Fruit fly (Drosophila melanogaster) whole organism, adult: ENCODE measurements around the gene Cnep1r2.

Source experiments
- CG11617 ChIP-seq: fragments of 200-800 bp; sonication (Bioruptor generic); optimal IDR thresholded peaks from 2 replicates; lab custom pipeline; 2017; ENCODE audit warnings: mild to moderate bottlenecking, missing biosample characterization, missing genetic modification reagents, missing genetic modification characterization
- CG12768 ChIP-seq: fragments of 200-800 bp; sonication (Bioruptor generic); optimal IDR thresholded peaks from 2 replicates; lab custom pipeline; 2017; ENCODE audit warnings: missing biosample characterization, missing genetic modification characterization, mild to moderate bottlenecking, moderate library complexity, missing genetic modification reagents
- CG14711 ChIP-seq: fragments of 200-800 bp; sonication (Bioruptor generic); optimal IDR thresholded peaks from 2 replicates; lab custom pipeline; 2018; ENCODE audit warnings: missing biosample characterization, mild to moderate bottlenecking, missing genetic modification characterization, moderate library complexity
- CG1620 ChIP-seq: fragments of 200-800 bp; sonication (Bioruptor generic); optimal IDR thresholded peaks from 2 replicates; lab custom pipeline; 2016; ENCODE audit warnings: missing biosample characterization, missing genetic modification characterization
- CG33017 ChIP-seq: fragments of 200-800 bp; sonication (Bioruptor generic); optimal IDR thresholded peaks from 2 replicates; lab custom pipeline; 2018; ENCODE audit warnings: missing biosample characterization, mild to moderate bottlenecking, missing genetic modification characterization, moderate library complexity
- CG5204 ChIP-seq: fragments of 200-800 bp; sonication (Bioruptor generic); optimal IDR thresholded peaks from 2 replicates; lab custom pipeline; 2016; ENCODE audit warnings: missing biosample characterization, missing genetic modification characterization
- CG7045 ChIP-seq: fragments of 200-800 bp; sonication (Bioruptor generic); optimal IDR thresholded peaks from 2 replicates; lab custom pipeline; 2017; ENCODE audit warnings: missing biosample characterization, mild to moderate bottlenecking, missing genetic modification characterization
- CG7101 ChIP-seq: fragments of 200-800 bp; sonication (Bioruptor generic); optimal IDR thresholded peaks from 2 replicates; lab custom pipeline; 2018; ENCODE audit warnings: missing biosample characterization, mild to moderate bottlenecking, missing genetic modification characterization, moderate library complexity
- Clk ChIP-seq: fragments of 200-800 bp; sonication (Bioruptor generic); optimal IDR thresholded peaks from 2 replicates; lab custom pipeline; 2017; ENCODE audit warnings: missing biosample characterization, missing genetic modification characterization
- Crg-1 ChIP-seq: fragments of 200-800 bp; sonication (Bioruptor generic); optimal IDR thresholded peaks from 2 replicates; lab custom pipeline; 2016; ENCODE audit warnings: missing biosample characterization, missing genetic modification characterization
- Hr96 ChIP-seq: fragments of 200-800 bp; sonication (Bioruptor generic); optimal IDR thresholded peaks from 2 replicates; lab custom pipeline; 2016; ENCODE audit warnings: missing biosample characterization, missing genetic modification characterization
- Mnt ChIP-seq: fragments of 200-800 bp; sonication (Bioruptor generic); optimal IDR thresholded peaks from 2 replicates; lab custom pipeline; 2016; ENCODE audit warnings: missing biosample characterization, mild to moderate bottlenecking, missing genetic modification characterization
- bab1 ChIP-seq: fragments of 200-800 bp; sonication (Bioruptor generic); optimal IDR thresholded peaks from 3 replicates; lab custom pipeline; 2019; ENCODE audit warnings: missing biosample characterization, mild to moderate bottlenecking, missing genetic modification characterization, moderate library complexity
- cic ChIP-seq: fragments of 200-800 bp; sonication (Bioruptor generic); optimal IDR thresholded peaks from 2 replicates; lab custom pipeline; 2017; ENCODE audit warnings: missing biosample characterization, mild to moderate bottlenecking, missing genetic modification characterization, moderate library complexity
- cnc ChIP-seq, 2 experiments: fragments of >200 bp; optimal IDR thresholded peaks; 2 replicates each; lab custom pipeline; 2017
- kay ChIP-seq: fragments of 200-800 bp; sonication (Bioruptor generic); peaks from one replicate; lab custom pipeline; 2016; ENCODE audit warnings: missing biosample characterization, missing genetic modification characterization, borderline replicate concordance
- ovo ChIP-seq: fragments of 200-800 bp; sonication (Bioruptor generic); optimal IDR thresholded peaks from 2 replicates; lab custom pipeline; 2016; ENCODE audit warnings: missing biosample characterization, missing genetic modification characterization
- pad ChIP-seq: fragments of 200-800 bp; sonication (Bioruptor generic); optimal IDR thresholded peaks from 3 replicates; lab custom pipeline; 2017; ENCODE audit warnings: missing biosample characterization, missing genetic modification characterization, mild to moderate bottlenecking, moderate library complexity, missing genetic modification reagents
- tj ChIP-seq: fragments of 200-800 bp; sonication (Bioruptor generic); optimal IDR thresholded peaks from 3 replicates; lab custom pipeline; 2017; ENCODE audit warnings: missing biosample characterization, mild to moderate bottlenecking, missing genetic modification characterization, moderate library complexity
- toe ChIP-seq: fragments of 200-800 bp; sonication (Bioruptor generic); optimal IDR thresholded peaks from 2 replicates; lab custom pipeline; 2016; ENCODE audit warnings: missing biosample characterization, missing genetic modification characterization

The Cnep1r2 gene

dm6 chr3L:10659524-10659923 is 21.6 kb downstream of the Cnep1r2 start:
- no peak for TF ChIP-seq kay (GFP tag; lab: Kevin White, UChicago)
- no peak for TF ChIP-seq tj (GFP tag; lab: Kevin White, UChicago)
- no peak for TF ChIP-seq CG33017 (tag; lab: Kevin White, UChicago)
- no peak for TF ChIP-seq CG12768
- TF ChIP-seq Crg-1 (GFP tag; lab: Kevin White, UChicago) = no peak
- no peak for TF ChIP-seq CG5204 (GFP tag; lab: Kevin White, UChicago)

- TF ChIP-seq CG12768 (no peak), CG7101 (tag; lab: Kevin White, UChicago) (no peak), kay (GFP tag; lab: Kevin White, UChicago) (peak; percentile 92), bab1 (GFP tag; lab: Kevin White, UChicago) (no peak)
These were observed 22.2 kb downstream of the Cnep1r2 start for dm6 chr3L:10659993-10660743.

- TF ChIP-seq CG5204 (GFP tag; lab: Kevin White, UChicago) = no peak
- TF ChIP-seq kay (GFP tag; lab: Kevin White, UChicago) = no peak
- TF ChIP-seq tj (GFP tag; lab: Kevin White, UChicago) = peak; percentile 81
- TF ChIP-seq Crg-1 (GFP tag; lab: Kevin White, UChicago) = peak; percentile 13
- no peak for TF ChIP-seq CG33017 (tag; lab: Kevin White, UChicago)
- TF ChIP-seq CG12768 = peak; percentile 32
- peak; percentile 55 for TF ChIP-seq bab1 (GFP tag; lab: Kevin White, UChicago)
- peak; percentile 31 for TF ChIP-seq cic (GFP tag; lab: Kevin White, UChicago)
- TF ChIP-seq Hr96 (GFP tag; lab: Kevin White, UChicago) = no peak
- TF ChIP-seq Clk (GFP tag; lab: Kevin White, UChicago) = no peak
- peak; percentile 69 for TF ChIP-seq CG7101 (tag; lab: Kevin White, UChicago)
- TF ChIP-seq pad (GFP tag; lab: Kevin White, UChicago) = peak; percentile 42
- peak; percentile 34 for TF ChIP-seq CG7045 (GFP tag; lab: Kevin White, UChicago)
- TF ChIP-seq CG11617 (GFP tag; lab: Kevin White, UChicago) = peak; percentile 41
- peak; percentile 68 for TF ChIP-seq Mnt (GFP tag; lab: Kevin White, UChicago)
- TF ChIP-seq cnc (optimal IDR thresholded peaks at IDR 0.05; lab: Kevin White, UChicago) = no peak
- TF ChIP-seq ovo (GFP tag; lab: Kevin White, UChicago) = peak; percentile 7
- TF ChIP-seq CG1620 (GFP tag; lab: Kevin White, UChicago) = peak; percentile 42
- TF ChIP-seq CG14711 (tag; lab: Kevin White, UChicago) = no peak
These were observed 23.0 kb downstream of the Cnep1r2 start, which contains the start of the genes CG32066 and CG8003 for dm6 chr3L:10660744-10661589. Gene CG32066 (minus strand): TSS chr3L:10661013. Gene CG8003 (plus strand): TSS chr3L:10661475.

dm6 chr3L:10663190-10663763 is 25.3 kb downstream of the Cnep1r2 start, which contains the start of gene Adi1:
Gene Adi1 (plus strand): TSS chr3L:10663376.
- TF ChIP-seq bab1 (GFP tag; lab: Kevin White, UChicago) (peak; percentile 33), ovo (GFP tag; lab: Kevin White, UChicago) (no peak)

dm6 chr3L:10664511-10665062 is 26.6 kb downstream of the Cnep1r2 start, which contains the start of gene simj:
Gene simj (plus strand): TSS chr3L:10664739.
- TF ChIP-seq Clk (GFP tag; lab: Kevin White, UChicago) = no peak
- TF ChIP-seq Hr96 (GFP tag; lab: Kevin White, UChicago) = peak; percentile 54
- TF ChIP-seq tj (GFP tag; lab: Kevin White, UChicago) = peak; percentile 51
- peak; percentile 67 for TF ChIP-seq kay (GFP tag; lab: Kevin White, UChicago)
- TF ChIP-seq bab1 (GFP tag; lab: Kevin White, UChicago) = peak; percentile 76
- no peak for TF ChIP-seq CG5204 (GFP tag; lab: Kevin White, UChicago)
- no peak for TF ChIP-seq cnc (optimal IDR thresholded peaks at IDR 0.05; lab: Kevin White, UChicago)
- peak; percentile 43 for TF ChIP-seq Crg-1 (GFP tag; lab: Kevin White, UChicago)
- TF ChIP-seq CG7045 (GFP tag; lab: Kevin White, UChicago) = peak; percentile 28
- peak; percentile 6 for TF ChIP-seq toe (GFP tag; lab: Kevin White, UChicago)
- peak; percentile 89 for TF ChIP-seq cic (GFP tag; lab: Kevin White, UChicago)
- TF ChIP-seq CG7101 (tag; lab: Kevin White, UChicago) = peak; percentile 78
- peak; percentile 45 for TF ChIP-seq pad (GFP tag; lab: Kevin White, UChicago)
- peak; percentile 78 for TF ChIP-seq Mnt (GFP tag; lab: Kevin White, UChicago)
- peak; percentile 59 for TF ChIP-seq CG11617 (GFP tag; lab: Kevin White, UChicago)
- TF ChIP-seq CG1620 (GFP tag; lab: Kevin White, UChicago) = peak; percentile 39
- TF ChIP-seq CG14711 (tag; lab: Kevin White, UChicago) = peak; percentile 39
- TF ChIP-seq ovo (GFP tag; lab: Kevin White, UChicago) = peak; percentile 56
- peak; percentile 72 for TF ChIP-seq CG12768
- peak; percentile 76 for TF ChIP-seq CG33017 (tag; lab: Kevin White, UChicago)
